Fruit fly (Drosophila melanogaster) whole organism, embryonic: ENCODE results near the gene CG17329.
A peak's percentile ranks its signal among the peaks of the same experiment; 100 is the strongest.

ENCODE experiments used
- Abd-B ChIP-seq: fragments of 200-800 bp; sonication (Bioruptor generic); optimal IDR thresholded peaks from 2 replicates; lab custom pipeline; 2018; ENCODE audit warnings: missing biosample characterization, mild to moderate bottlenecking, missing genetic modification characterization, moderate library complexity
- CG12236 ChIP-seq: fragments of 200-800 bp; sonication (Bioruptor generic); optimal IDR thresholded peaks from 2 replicates; lab custom pipeline; 2016; ENCODE audit warnings: missing biosample characterization, missing genetic modification characterization
- CG14014 ChIP-seq: fragments of 200-800 bp; sonication (Bioruptor generic); IDR thresholded peaks from 2 replicates; pipeline ENCODE4 v1.3.6; 2022; ENCODE audit warnings: missing biosample characterization, missing genetic modification characterization
- CG14860 ChIP-seq: fragments of 200-800 bp; sonication (Bioruptor generic); IDR thresholded peaks from 3 replicates; pipeline ENCODE4 v1.3.6; 2022; ENCODE audit warnings: missing biosample characterization, missing genetic modification characterization; ENCODE audit not compliant: partially characterized antibody
- CG16779 ChIP-seq: fragments of 200-800 bp; sonication (Bioruptor generic); IDR thresholded peaks from 2 replicates; pipeline ENCODE4 v1.3.6; 2022; ENCODE audit warnings: missing biosample characterization, missing genetic modification characterization
- CG17568 ChIP-seq: fragments of 200-800 bp; sonication (Bioruptor generic); optimal IDR thresholded peaks from 2 replicates; lab custom pipeline; 2018; ENCODE audit warnings: missing biosample characterization, mild to moderate bottlenecking, missing genetic modification characterization, moderate library complexity
- CG1792 ChIP-seq: fragments of 200-800 bp; sonication (Bioruptor generic); optimal IDR thresholded peaks from 2 replicates; lab custom pipeline; 2016; ENCODE audit warnings: missing biosample characterization, missing genetic modification characterization
- CG30403 ChIP-seq: fragments of 200-800 bp; sonication (Bioruptor generic); optimal IDR thresholded peaks from 3 replicates; lab custom pipeline; 2016; ENCODE audit warnings: missing biosample characterization, missing genetic modification characterization
- CG33213 ChIP-seq: fragments of 200-800 bp; sonication (Bioruptor generic); optimal IDR thresholded peaks from 3 replicates; lab custom pipeline; 2016; ENCODE audit warnings: missing biosample characterization, missing genetic modification characterization
- CG3407 ChIP-seq: fragments of 200-800 bp; sonication (Bioruptor generic); optimal IDR thresholded peaks from 2 replicates; lab custom pipeline; 2018; ENCODE audit warnings: missing biosample characterization, mild to moderate bottlenecking, missing genetic modification characterization
- CG4854 ChIP-seq: fragments of 200-800 bp; sonication (Bioruptor generic); optimal IDR thresholded peaks from 2 replicates; lab custom pipeline; 2016; ENCODE audit warnings: missing biosample characterization, missing genetic modification characterization, inconsistent platforms
- CG5953 ChIP-seq: fragments of 200-800 bp; sonication (Bioruptor generic); IDR thresholded peaks from 2 replicates; pipeline ENCODE4 v1.3.6; 2022; ENCODE audit warnings: missing biosample characterization, missing genetic modification characterization
- CG6765 ChIP-seq: fragments of 200-800 bp; sonication (Bioruptor generic); optimal IDR thresholded peaks from 3 replicates; lab custom pipeline; 2017; ENCODE audit warnings: missing biosample characterization, mild to moderate bottlenecking, missing genetic modification characterization
- CG7987 ChIP-seq: fragments of 200-800 bp; sonication (Bioruptor generic); optimal IDR thresholded peaks from 2 replicates; lab custom pipeline; 2018; ENCODE audit warnings: missing biosample characterization, mild to moderate bottlenecking, missing genetic modification characterization, moderate library complexity
- D19A ChIP-seq: fragments of 200-800 bp; optimal IDR thresholded peaks from 3 replicates; lab custom pipeline; 2019; ENCODE audit warnings: missing biosample characterization, mild to moderate bottlenecking, missing genetic modification characterization, moderate library complexity
- Dll ChIP-seq: fragments of 200-800 bp; sonication (Bioruptor generic); IDR thresholded peaks from 4 replicates; pipeline ENCODE4 v1.3.6; 2022; ENCODE audit warnings: missing biosample characterization, missing genetic modification characterization; ENCODE audit not compliant: partially characterized antibody
- Doc2 ChIP-seq: fragments of 200-800 bp; sonication (Bioruptor generic); IDR thresholded peaks from 2 replicates; pipeline ENCODE4 v1.3.6; 2022; ENCODE audit warnings: missing biosample characterization, missing genetic modification characterization
- Dref ChIP-seq: fragments of 200-800 bp; sonication (Bioruptor generic); IDR thresholded peaks from 2 replicates; pipeline ENCODE4 v1.3.6; 2022; ENCODE audit warnings: missing biosample characterization, missing genetic modification characterization
- Eip74EF ChIP-seq, 2 experiments: fragments of 200-800 bp in 1 of 2; fragments of >200 bp in 1 of 2; sonication (Bioruptor generic) in 1 of 2; optimal IDR thresholded peaks; 2 replicates each; lab custom pipeline; 2017 to 2019; ENCODE audit warnings: missing biosample characterization in 2 of 2, missing genetic modification characterization in 2 of 2, mild to moderate bottlenecking in 1 of 2, moderate library complexity in 1 of 2
- Fer3 ChIP-seq: fragments of 200-800 bp; sonication (Bioruptor generic); optimal IDR thresholded peaks from 2 replicates; lab custom pipeline; 2018; ENCODE audit warnings: missing biosample characterization, mild to moderate bottlenecking, missing genetic modification characterization, moderate library complexity
- Gsc ChIP-seq: fragments of 200-800 bp; sonication (Bioruptor generic); IDR thresholded peaks from 2 replicates; pipeline ENCODE4 v1.3.6; 2022; ENCODE audit warnings: missing biosample characterization, missing genetic modification characterization
- Hand ChIP-seq: fragments of 200-800 bp; sonication (Bioruptor generic); optimal IDR thresholded peaks from 2 replicates; lab custom pipeline; 2017; ENCODE audit warnings: mild to moderate bottlenecking, missing biosample characterization, missing genetic modification reagents, missing genetic modification characterization
- Hr3 ChIP-seq: fragments of 200-800 bp; sonication (Bioruptor generic); optimal IDR thresholded peaks from 3 replicates; lab custom pipeline; 2016; ENCODE audit warnings: missing biosample characterization, missing genetic modification characterization
- Lpt ChIP-seq: fragments of >200 bp; optimal IDR thresholded peaks from 2 replicates; lab custom pipeline; 2018; ENCODE audit warnings: missing biosample characterization, missing genetic modification characterization
- Med ChIP-seq: fragments of 200-800 bp; sonication (Bioruptor generic); peaks from one replicate; lab custom pipeline; 2016; ENCODE audit warnings: missing biosample characterization, missing genetic modification characterization, mild to moderate bottlenecking, inconsistent platforms, moderate library complexity
- Meics ChIP-seq: fragments of 200-800 bp; sonication (Bioruptor generic); optimal IDR thresholded peaks from 2 replicates; lab custom pipeline; 2017; ENCODE audit warnings: missing biosample characterization, mild to moderate bottlenecking, missing genetic modification characterization
- Myb ChIP-seq: fragments of 200-800 bp; sonication (Bioruptor generic); optimal IDR thresholded peaks from 2 replicates; lab custom pipeline; 2016; ENCODE audit warnings: missing biosample characterization, missing genetic modification characterization
- Sry-β ChIP-seq: fragments of 200-800 bp; sonication (Bioruptor generic); optimal IDR thresholded peaks from 2 replicates; lab custom pipeline; 2018; ENCODE audit warnings: missing biosample characterization, mild to moderate bottlenecking, missing genetic modification characterization, moderate library complexity
- YL-1 ChIP-seq: fragments of 200-800 bp; sonication (Bioruptor generic); optimal IDR thresholded peaks from 3 replicates; lab custom pipeline; 2017; ENCODE audit warnings: missing biosample characterization, mild to moderate bottlenecking, missing genetic modification characterization
- ara ChIP-seq: fragments of 200-800 bp; sonication (Bioruptor generic); IDR thresholded peaks from 2 replicates; pipeline ENCODE4 v1.3.6; 2022; ENCODE audit warnings: missing biosample characterization, missing genetic modification characterization
- bab2 ChIP-seq: fragments of 200-800 bp; sonication (Bioruptor generic); optimal IDR thresholded peaks from 2 replicates; lab custom pipeline; 2016; ENCODE audit warnings: missing biosample characterization, missing genetic modification characterization
- br ChIP-seq: fragments of >200 bp; optimal IDR thresholded peaks from 2 replicates; lab custom pipeline; 2017
- dysf ChIP-seq: fragments of 200-800 bp; sonication (Bioruptor generic); IDR thresholded peaks from 3 replicates; pipeline ENCODE4 v1.3.6; 2022; ENCODE audit warnings: missing biosample characterization, missing genetic modification characterization
- esg ChIP-seq: fragments of 200-800 bp; sonication (Bioruptor generic); conservative IDR thresholded peaks from 2 replicates; pipeline ENCODE4 v1.3.6; 2022; ENCODE audit warnings: missing biosample characterization, missing genetic modification characterization
- ewg ChIP-seq: fragments of 200-800 bp; sonication (Bioruptor generic); optimal IDR thresholded peaks from 3 replicates; lab custom pipeline; 2017; ENCODE audit warnings: mild to moderate bottlenecking, missing biosample characterization, missing genetic modification reagents, missing genetic modification characterization
- fd102C ChIP-seq: fragments of 200-800 bp; sonication (Bioruptor generic); optimal IDR thresholded peaks from 2 replicates; lab custom pipeline; 2018; ENCODE audit warnings: missing biosample characterization, mild to moderate bottlenecking, missing genetic modification characterization, moderate library complexity
- ham ChIP-seq: fragments of 200-800 bp; sonication (Bioruptor generic); IDR thresholded peaks from 2 replicates; pipeline ENCODE4 v1.3.6; 2022; ENCODE audit warnings: missing biosample characterization, missing genetic modification characterization
- inv ChIP-seq: fragments of 200-800 bp; sonication (Bioruptor generic); IDR thresholded peaks from 2 replicates; pipeline ENCODE4 v1.3.6; 2022; ENCODE audit warnings: missing biosample characterization, missing genetic modification characterization; ENCODE audit not compliant: partially characterized antibody
- lab ChIP-seq: fragments of 200-800 bp; sonication (Bioruptor generic); optimal IDR thresholded peaks from 3 replicates; lab custom pipeline; 2017; ENCODE audit warnings: missing biosample characterization, missing genetic modification characterization, mild to moderate bottlenecking, moderate library complexity, missing genetic modification reagents
- lbe ChIP-seq: fragments of 200-800 bp; sonication (Bioruptor generic); optimal IDR thresholded peaks from 2 replicates; lab custom pipeline; 2016; ENCODE audit warnings: missing biosample characterization, mild to moderate bottlenecking, missing genetic modification characterization
- pfk ChIP-seq: fragments of 200-800 bp; sonication (Bioruptor generic); optimal IDR thresholded peaks from 2 replicates; lab custom pipeline; 2018; ENCODE audit warnings: missing biosample characterization, mild to moderate bottlenecking, missing genetic modification characterization, moderate library complexity
- pros ChIP-seq: fragments of 200-800 bp; sonication (Bioruptor generic); optimal IDR thresholded peaks from 3 replicates; lab custom pipeline; 2019; ENCODE audit warnings: missing biosample characterization, mild to moderate bottlenecking, missing genetic modification characterization, moderate library complexity
- schlank ChIP-seq: fragments of 200-800 bp; sonication (Bioruptor generic); optimal IDR thresholded peaks from 2 replicates; lab custom pipeline; 2018; ENCODE audit warnings: missing biosample characterization, mild to moderate bottlenecking, missing genetic modification characterization
- tin ChIP-seq: fragments of 200-800 bp; sonication (Bioruptor generic); optimal IDR thresholded peaks from 3 replicates; lab custom pipeline; 2016; ENCODE audit warnings: missing biosample characterization, missing genetic modification characterization
- tll ChIP-seq, 2 experiments: fragments of 200-800 bp in 1 of 2; fragments of >200 bp in 1 of 2; sonication (Bioruptor generic) in 1 of 2; optimal IDR thresholded peaks; 2 replicates each; lab custom pipeline; 2017 to 2019; ENCODE audit warnings: missing biosample characterization in 2 of 2, missing genetic modification characterization in 2 of 2, mild to moderate bottlenecking in 1 of 2, moderate library complexity in 1 of 2
- tup ChIP-seq: fragments of 200-800 bp; sonication (Bioruptor generic); optimal IDR thresholded peaks from 2 replicates; lab custom pipeline; 2016; ENCODE audit warnings: missing biosample characterization, mild to moderate bottlenecking, missing genetic modification characterization, moderate library complexity
- wdn ChIP-seq: fragments of 200-800 bp; sonication (Bioruptor generic); IDR thresholded peaks from 2 replicates; pipeline ENCODE4 v1.3.6; 2022; ENCODE audit warnings: missing biosample characterization, missing genetic modification characterization
- zen ChIP-seq: fragments of 200-800 bp; sonication (Bioruptor generic); optimal IDR thresholded peaks from 3 replicates; lab custom pipeline; 2018; ENCODE audit warnings: missing biosample characterization, mild to moderate bottlenecking, missing genetic modification characterization, moderate library complexity

CG17329 gene

DNA sequence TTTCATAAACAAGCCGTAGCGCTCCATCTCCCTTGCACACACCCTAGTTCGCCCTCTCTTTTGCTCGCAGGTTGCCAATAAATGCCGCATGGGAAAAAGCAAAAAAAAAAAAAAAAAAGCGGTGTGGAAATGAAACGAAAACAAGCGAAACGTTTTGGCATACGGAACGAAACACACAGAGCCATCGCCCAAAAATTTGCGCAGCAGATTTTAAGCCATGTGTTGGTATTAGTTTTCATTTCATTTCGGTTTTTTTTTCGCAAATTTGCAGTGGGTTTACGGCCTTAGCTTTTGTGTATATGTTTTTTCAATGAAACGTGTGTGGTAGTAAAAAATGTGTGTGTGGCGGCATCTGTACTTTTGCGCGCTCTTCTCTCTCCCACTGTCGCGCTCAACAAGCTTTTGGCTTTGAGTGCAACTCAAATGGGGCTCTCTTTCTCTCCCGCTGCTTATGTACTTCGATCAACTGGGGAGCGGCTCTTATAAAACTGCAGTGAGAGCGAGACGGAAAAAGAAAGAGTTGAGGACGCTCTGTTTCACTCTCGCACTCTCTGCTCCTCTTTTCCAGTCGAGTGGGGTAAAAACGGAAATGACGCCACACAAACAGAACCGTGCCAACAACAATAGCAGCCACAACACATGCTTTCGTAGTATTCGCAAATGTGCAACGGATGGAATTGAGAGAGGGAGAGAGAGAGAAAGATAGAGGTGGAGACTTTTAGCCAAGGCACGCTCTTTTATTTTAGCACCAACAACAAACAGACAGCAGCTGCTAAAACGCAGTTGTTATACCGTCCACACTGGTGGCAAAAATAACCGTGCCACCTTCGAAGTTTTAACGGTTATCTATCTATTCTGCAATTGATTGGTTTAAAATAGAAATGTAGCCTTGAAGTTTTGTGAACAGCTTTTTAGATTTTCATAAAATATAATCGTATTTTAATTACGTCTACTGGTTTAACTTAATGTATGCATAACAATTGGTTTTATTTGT lies 6.5 kb upstream of the CG17329 start (continued):
- TF ChIP-seq YL-1 (GFP tag; lab: Kevin White, UChicago) (no peak), esg (GFP tag; lab: Robert Waterston, UW) (no peak), Med (GFP tag; lab: Kevin White, UChicago) (peak; percentile 82), Gsc (GFP tag; lab: Robert Waterston, UW) (no peak), CG16779 (GFP tag; lab: Robert Waterston, UW) (no peak), Hr3 (GFP tag; lab: Kevin White, UChicago) (no peak), Sry-β (GFP tag; lab: Kevin White, UChicago) (no peak), bab2 (GFP tag; lab: Kevin White, UChicago) (no peak), zen (tag; lab: Kevin White, UChicago) (no peak), Abd-B (peak; percentile 23), CG33213 (GFP tag; lab: Kevin White, UChicago) (no peak), CG7987 (GFP tag; lab: Kevin White, UChicago) (peak; percentile 72), Meics (GFP tag; lab: Kevin White, UChicago) (peak; percentile 68), ham (no peak), Eip74EF (GFP tag; optimal IDR thresholded peaks at IDR 0.05; lab: Kevin White, UChicago) (peak in 1 of 2 experiments; percentile 29), schlank (tag; lab: Kevin White, UChicago) (peak; percentile 47), lbe (GFP tag; lab: Kevin White, UChicago) (peak; percentile 64), tup (GFP tag; lab: Kevin White, UChicago) (no peak), br (no peak), CG14014 (GFP tag; lab: Robert Waterston, UW) (no peak), Lpt (no peak), CG5953 (no peak), CG14860 (GFP tag; lab: Robert Waterston, UW) (no peak), CG12236 (GFP tag; lab: Kevin White, UChicago) (no peak), ewg (GFP tag; lab: Kevin White, UChicago) (no peak), D19A (tag; lab: Kevin White, UChicago) (no peak), Hand (peak; percentile 48), CG17568 (GFP tag; lab: Kevin White, UChicago) (no peak), Fer3 (tag; lab: Kevin White, UChicago) (peak; percentile 47), CG6765 (GFP tag; lab: Kevin White, UChicago) (peak; percentile 56), CG30403 (GFP tag; lab: Kevin White, UChicago) (peak; percentile 29), Dll (GFP tag; lab: Robert Waterston, UW) (no peak), Doc2 (no peak), CG4854 (GFP tag; lab: Kevin White, UChicago) (peak; percentile 36), pros (GFP tag; lab: Kevin White, UChicago) (no peak), inv (GFP tag; lab: Robert Waterston, UW) (no peak), CG3407 (no peak), wdn (no peak), tll (GFP tag; optimal IDR thresholded peaks at IDR 0.05; lab: Kevin White, UChicago) (no peak), Dref (GFP tag; lab: Robert Waterston, UW) (no peak), CG1792 (peak; percentile 3), Myb (GFP tag; lab: Kevin White, UChicago) (peak; percentile 3), lab (peak; percentile 85), pfk (GFP tag; lab: Kevin White, UChicago) (peak; percentile 99), tin (GFP tag; lab: Kevin White, UChicago) (no peak), dysf (GFP tag; lab: Robert Waterston, UW) (no peak), fd102C (no peak), ara (GFP tag; lab: Robert Waterston, UW) (no peak)
